Worm (Caenorhabditis elegans) whole organism, L1 larva: ENCODE data around the gene nex-2.

Experiments
- C04F5.9 ChIP-seq: sonication (generic microtip); optimal IDR thresholded peaks from 2 replicates; lab custom pipeline; 2016; ENCODE audit warnings: missing genetic modification characterization, missing compliant biosample characterization
- C16A3.4 ChIP-seq: fragments of 150-350 bp; optimal IDR thresholded peaks from 2 replicates; lab custom pipeline; 2014; ENCODE audit warnings: missing biosample characterization, missing genetic modification characterization
- C34B4.2 ChIP-seq: sonication (generic microtip); optimal IDR thresholded peaks from 2 replicates; lab custom pipeline; 2017; ENCODE audit warnings: mild to moderate bottlenecking, missing genetic modification characterization, missing compliant biosample characterization
- F16B12.6 ChIP-seq: fragments of 150-350 bp; optimal IDR thresholded peaks from 2 replicates; lab custom pipeline; 2014; ENCODE audit warnings: missing biosample characterization, missing genetic modification characterization
- Y116A8C.19 ChIP-seq: sonication (generic microtip); optimal IDR thresholded peaks from 2 replicates; lab custom pipeline; 2016; ENCODE audit warnings: missing compliant biosample characterization, missing genetic modification characterization, borderline replicate concordance
- aha-1 ChIP-seq: fragments of 150-350 bp; optimal IDR thresholded peaks from 2 replicates; lab custom pipeline; 2014; ENCODE audit warnings: missing biosample characterization, missing genetic modification characterization
- alr-1 ChIP-seq: fragments of 200-800 bp; sonication (Bioruptor generic); optimal IDR thresholded peaks from 2 replicates; lab custom pipeline; 2018; ENCODE audit warnings: borderline replicate concordance, mild to moderate bottlenecking, missing genetic modification characterization, missing compliant biosample characterization
- ama-1 ChIP-seq: fragments of 150-350 bp; optimal IDR thresholded peaks from 2 replicates; lab custom pipeline; 2014
- blmp-1 ChIP-seq: fragments of 150-350 bp; optimal IDR thresholded peaks from 2 replicates; lab custom pipeline; 2014; ENCODE audit warnings: missing biosample characterization, missing genetic modification characterization
- ceh-63 ChIP-seq: fragments of 200-800 bp; sonication (Bioruptor generic); optimal IDR thresholded peaks from 2 replicates; lab custom pipeline; 2018; ENCODE audit warnings: mild to moderate bottlenecking, missing genetic modification characterization, missing compliant biosample characterization
- ceh-82 ChIP-seq, 3 experiments: fragments of 150-350 bp in 1 of 3; sonication (generic microtip) in 2 of 3; optimal IDR thresholded peaks; 2 replicates each; lab custom pipeline; 2014 to 2017; ENCODE audit warnings: missing biosample characterization in 3 of 3, missing genetic modification characterization in 3 of 3
- ceh-88 ChIP-seq: fragments of 200-800 bp; sonication (Bioruptor generic); IDR thresholded peaks from 2 replicates; pipeline ENCODE4 v1.3.6; 2022; ENCODE audit warnings: missing genetic modification characterization, missing compliant biosample characterization
- ceh-90 ChIP-seq: sonication (generic microtip); optimal IDR thresholded peaks from 2 replicates; lab custom pipeline; 2016; ENCODE audit warnings: missing genetic modification characterization, missing compliant biosample characterization
- ces-1 ChIP-seq: fragments of 150-350 bp; optimal IDR thresholded peaks from 2 replicates; lab custom pipeline; 2014; ENCODE audit warnings: missing biosample characterization, missing genetic modification reagents, missing genetic modification characterization
- efl-1 ChIP-seq, 4 experiments: fragments of 150-350 bp; optimal IDR thresholded peaks in 3 of 4; peaks in 1 of 4; 1 replicate in 1 of 4; 2 replicates in 3 of 4; lab custom pipeline; 2014; ENCODE audit warnings: missing biosample characterization in 2 of 4, missing genetic modification characterization in 2 of 4, missing genetic modification reagents in 2 of 4
- egl-13 ChIP-seq: sonication (generic microtip); optimal IDR thresholded peaks from 2 replicates; lab custom pipeline; 2016; ENCODE audit warnings: missing genotype, missing genetic modification reagents, missing genetic modification characterization, missing compliant biosample characterization
- egl-27 ChIP-seq, 2 experiments: fragments of 150-350 bp in 1 of 2; sonication (generic microtip); optimal IDR thresholded peaks; 3 replicates each; lab custom pipeline; 2017 to 2018; ENCODE audit warnings: missing biosample characterization in 2 of 2, missing genetic modification characterization in 2 of 2, missing genetic modification reagents in 2 of 2
- ets-5 ChIP-seq: fragments of 200-800 bp; sonication (Bioruptor generic); IDR thresholded peaks from 2 replicates; pipeline ENCODE4 v1.3.6; 2022; ENCODE audit warnings: missing genetic modification characterization, missing compliant biosample characterization
- fkh-10 ChIP-seq: sonication (generic microtip); optimal IDR thresholded peaks from 2 replicates; lab custom pipeline; 2017; ENCODE audit warnings: missing biosample characterization, missing genetic modification reagents, missing genetic modification characterization
- fkh-8 ChIP-seq: sonication (generic microtip); optimal IDR thresholded peaks from 2 replicates; lab custom pipeline; 2016; ENCODE audit warnings: mild to moderate bottlenecking, missing genetic modification characterization, missing compliant biosample characterization
- fos-1 ChIP-seq: fragments of 150-350 bp; optimal IDR thresholded peaks from 2 replicates; lab custom pipeline; 2014; ENCODE audit warnings: missing biosample characterization, missing genetic modification characterization
- hlh-17 ChIP-seq: fragments of 200-800 bp; sonication (Bioruptor generic); optimal IDR thresholded peaks from 2 replicates; lab custom pipeline; 2018; ENCODE audit warnings: missing genetic modification characterization, mild to moderate bottlenecking, missing compliant biosample characterization, moderate library complexity, borderline replicate concordance
- hpl-2 ChIP-seq: fragments of 150-350 bp; optimal IDR thresholded peaks from 2 replicates; lab custom pipeline; 2014; ENCODE audit warnings: missing biosample characterization, missing genetic modification reagents, missing genetic modification characterization
- isw-1 ChIP-seq: fragments of 200-800 bp; sonication (Bioruptor generic); IDR thresholded peaks from 2 replicates; pipeline ENCODE4 v1.3.6; 2022; ENCODE audit warnings: missing genetic modification characterization, missing compliant biosample characterization
- lin-14 ChIP-seq: fragments of 200-800 bp; sonication (Bioruptor generic); optimal IDR thresholded peaks from 2 replicates; lab custom pipeline; 2018; ENCODE audit warnings: mild to moderate bottlenecking, missing genetic modification characterization, moderate library complexity, missing compliant biosample characterization
- lin-35 ChIP-seq, 2 experiments: fragments of 150-350 bp; optimal IDR thresholded peaks; 2 replicates each; lab custom pipeline; 2014; ENCODE audit warnings: missing biosample characterization in 2 of 2, missing genetic modification characterization in 2 of 2, missing genetic modification reagents in 2 of 2
- lsy-2 ChIP-seq, 2 experiments: fragments of 150-350 bp; optimal IDR thresholded peaks; 2 replicates each; lab custom pipeline; 2014; ENCODE audit warnings: missing biosample characterization in 2 of 2, missing genetic modification characterization in 2 of 2
- mep-1 ChIP-seq: fragments of 150-350 bp; optimal IDR thresholded peaks from 2 replicates; lab custom pipeline; 2014; ENCODE audit warnings: missing biosample characterization, missing genetic modification characterization
- nhr-12 ChIP-seq: sonication (generic microtip); optimal IDR thresholded peaks from 2 replicates; lab custom pipeline; 2017; ENCODE audit warnings: missing biosample characterization, missing genetic modification characterization
- nhr-19 ChIP-seq: fragments of 200-800 bp; sonication (Bioruptor generic); conservative IDR thresholded peaks from 2 replicates; pipeline ENCODE4 v1.3.6; 2022; ENCODE audit warnings: missing genetic modification characterization, missing compliant biosample characterization
- nhr-47 ChIP-seq: sonication (generic microtip); optimal IDR thresholded peaks from 2 replicates; lab custom pipeline; 2016; ENCODE audit warnings: mild to moderate bottlenecking, missing genetic modification characterization, moderate library complexity, missing compliant biosample characterization
- nhr-84 ChIP-seq: sonication (generic microtip); optimal IDR thresholded peaks from 2 replicates; lab custom pipeline; 2017; ENCODE audit warnings: missing biosample characterization, missing genetic modification characterization
- nhr-85 ChIP-seq: sonication (generic microtip); peaks from one replicate; lab custom pipeline; 2016; ENCODE audit warnings: missing genetic modification characterization, inconsistent platforms, missing compliant biosample characterization
- pqm-1 ChIP-seq: sonication (generic microtip); optimal IDR thresholded peaks from 3 replicates; lab custom pipeline; 2017; ENCODE audit warnings: missing biosample characterization, missing genetic modification characterization
- rnt-1 ChIP-seq: sonication (generic microtip); optimal IDR thresholded peaks from 2 replicates; lab custom pipeline; 2016; ENCODE audit warnings: mild to moderate bottlenecking, missing genetic modification characterization, moderate library complexity, missing compliant biosample characterization
- snu-23 ChIP-seq: sonication (generic microtip); optimal IDR thresholded peaks from 2 replicates; lab custom pipeline; 2016; ENCODE audit warnings: missing genetic modification characterization, missing compliant biosample characterization
- sup-37 ChIP-seq: fragments of 200-800 bp; sonication (Bioruptor generic); optimal IDR thresholded peaks from 2 replicates; lab custom pipeline; 2018; ENCODE audit warnings: mild to moderate bottlenecking, missing genetic modification characterization, missing compliant biosample characterization
- swsn-7 ChIP-seq: sonication (generic microtip); optimal IDR thresholded peaks from 2 replicates; lab custom pipeline; 2016; ENCODE audit warnings: missing genetic modification characterization, missing compliant biosample characterization
- unc-62 ChIP-seq: fragments of 150-350 bp; optimal IDR thresholded peaks from 2 replicates; lab custom pipeline; 2014; ENCODE audit warnings: missing biosample characterization, missing genetic modification reagents, missing genetic modification characterization
- unc-86 ChIP-seq: sonication (generic microtip); optimal IDR thresholded peaks from 2 replicates; lab custom pipeline; 2016; ENCODE audit warnings: missing genetic modification characterization, missing compliant biosample characterization
- unc-98 ChIP-seq: fragments of 200-800 bp; sonication (Bioruptor generic); IDR thresholded peaks from 2 replicates; pipeline ENCODE4 v1.3.6; 2022; ENCODE audit warnings: missing genetic modification characterization, missing compliant biosample characterization
- xbp-1 ChIP-seq: sonication (generic microtip); optimal IDR thresholded peaks from 2 replicates; lab custom pipeline; 2016; ENCODE audit warnings: missing genetic modification characterization, missing compliant biosample characterization
- zip-4 ChIP-seq: fragments of 200-800 bp; sonication (Bioruptor generic); optimal IDR thresholded peaks from 2 replicates; lab custom pipeline; 2018; ENCODE audit warnings: mild to moderate bottlenecking, missing genetic modification characterization, moderate library complexity, missing compliant biosample characterization
- ztf-11 ChIP-seq, 2 experiments: sonication (generic microtip); optimal IDR thresholded peaks; 2 replicates each; lab custom pipeline; 2016 to 2017; ENCODE audit warnings: missing genetic modification characterization in 2 of 2, missing biosample characterization in 1 of 2, missing compliant biosample characterization in 1 of 2
- ztf-4 ChIP-seq: fragments of 150-350 bp; optimal IDR thresholded peaks from 2 replicates; lab custom pipeline; 2014; ENCODE audit warnings: missing biosample characterization, missing genetic modification characterization

The nex-2 gene

ce11 chrIII:10367355-10367909 is 37.2 kb upstream of the nex-2 start:
- no peak for TF ChIP-seq F16B12.6 (tag; lab: Kevin White, UChicago)
- no peak for TF ChIP-seq nhr-12 (tag; lab: Kevin White, UChicago)
- TF ChIP-seq fkh-8 (tag; lab: Kevin White, UChicago): peak; percentile 69
- no peak for TF ChIP-seq C16A3.4 (tag; lab: Kevin White, UChicago)
- TF ChIP-seq hpl-2 (GFP tag; lab: Kevin White, UChicago): no peak
- TF ChIP-seq ama-1 (lab: Kevin White, UChicago): no peak
- no peak for TF ChIP-seq Y116A8C.19 (tag; lab: Kevin White, UChicago)
- peak; percentile 58 for TF ChIP-seq lin-14 (GFP tag; lab: Kevin White, UChicago)
- TF ChIP-seq nhr-47: peak; percentile 30
- no peak for TF ChIP-seq efl-1 (optimal IDR thresholded peaks at IDR 0.05; lab: Kevin White, UChicago)
- TF ChIP-seq efl-1 (GFP tag; optimal IDR thresholded peaks at IDR 0.05 in 1 of 2; lab: Kevin White, UChicago): peak in 1 of 2 experiments; percentile 85
- no peak for TF ChIP-seq rnt-1 (tag; lab: Kevin White, UChicago)
- TF ChIP-seq unc-62: no peak
- TF ChIP-seq fkh-10 (GFP tag; lab: Kevin White, UChicago): no peak
- TF ChIP-seq lin-35 (GFP tag; optimal IDR thresholded peaks at IDR 0.05; lab: Kevin White, UChicago): no peak
- TF ChIP-seq snu-23 (GFP tag; lab: Kevin White, UChicago): no peak
- no peak for TF ChIP-seq sup-37 (GFP tag; lab: Kevin White, UChicago)
- TF ChIP-seq ceh-63: no peak
- no peak for TF ChIP-seq fos-1 (tag; lab: Kevin White, UChicago)
- no peak for TF ChIP-seq nhr-84 (tag; lab: Kevin White, UChicago)
- peak in 1 of 2 experiments; percentile 26 for TF ChIP-seq lsy-2 (tag; optimal IDR thresholded peaks at IDR 0.05; lab: Kevin White, UChicago)
- no peak for TF ChIP-seq ces-1 (GFP tag; lab: Kevin White, UChicago)
- peak; percentile 11 for TF ChIP-seq mep-1 (tag; lab: Kevin White, UChicago)
- TF ChIP-seq alr-1: no peak
- peak in 1 of 3 experiments; percentile 40 for TF ChIP-seq ceh-82 (tag; optimal IDR thresholded peaks at IDR 0.05; lab: Kevin White, UChicago)
- TF ChIP-seq hlh-17 (GFP tag; lab: Kevin White, UChicago): no peak
- TF ChIP-seq ceh-88 (GFP tag; lab: Robert Waterston, UW): no peak
- no peak for TF ChIP-seq nhr-85 (tag; lab: Kevin White, UChicago)
- TF ChIP-seq xbp-1 (tag; lab: Kevin White, UChicago): no peak
- no peak for TF ChIP-seq aha-1 (tag; lab: Kevin White, UChicago)
- peak; percentile 6 for TF ChIP-seq unc-86
- no peak for TF ChIP-seq egl-27 (tag; optimal IDR thresholded peaks at IDR 0.05; lab: Kevin White, UChicago)
- TF ChIP-seq pqm-1 (tag; lab: Kevin White, UChicago): no peak
- TF ChIP-seq zip-4 (GFP tag; lab: Kevin White, UChicago): no peak
- no peak for TF ChIP-seq ztf-4 (tag; lab: Kevin White, UChicago)
- peak; percentile 27 for TF ChIP-seq egl-13 (tag; lab: Kevin White, UChicago)
- TF ChIP-seq C34B4.2 (tag; lab: Kevin White, UChicago): no peak
- no peak for TF ChIP-seq isw-1 (GFP tag; lab: Robert Waterston, UW)
- TF ChIP-seq blmp-1 (tag; lab: Kevin White, UChicago): no peak
- TF ChIP-seq C04F5.9 (tag; lab: Kevin White, UChicago): no peak
- peak; percentile 11 for TF ChIP-seq swsn-7
- no peak for TF ChIP-seq ceh-90 (tag; lab: Kevin White, UChicago)

ce11 chrIII:10364656-10365055 is 34.4 kb upstream of the nex-2 start, which contains the start of gene tbc-8:
Gene tbc-8, plus strand, starts transcription at chrIII:10364956.
- TF ChIP-seq swsn-7: no peak
- no peak for TF ChIP-seq lsy-2 (tag; optimal IDR thresholded peaks at IDR 0.05; lab: Kevin White, UChicago)
- no peak for TF ChIP-seq ztf-11 (tag; optimal IDR thresholded peaks at IDR 0.05; lab: Kevin White, UChicago)
- TF ChIP-seq unc-62: no peak
- TF ChIP-seq F16B12.6 (tag; lab: Kevin White, UChicago): no peak
- no peak for TF ChIP-seq ets-5 (GFP tag; lab: Robert Waterston, UW)
- no peak for TF ChIP-seq unc-98 (GFP tag; lab: Robert Waterston, UW)
- TF ChIP-seq nhr-19: no peak
- TF ChIP-seq rnt-1 (tag; lab: Kevin White, UChicago): no peak
- TF ChIP-seq C34B4.2 (tag; lab: Kevin White, UChicago): no peak
- TF ChIP-seq, all 84 proteins: peak for 0
